Worm (Caenorhabditis elegans): Measurements from ENCODE around the gene kvs-4.

Gene kvs-4

DNA sequence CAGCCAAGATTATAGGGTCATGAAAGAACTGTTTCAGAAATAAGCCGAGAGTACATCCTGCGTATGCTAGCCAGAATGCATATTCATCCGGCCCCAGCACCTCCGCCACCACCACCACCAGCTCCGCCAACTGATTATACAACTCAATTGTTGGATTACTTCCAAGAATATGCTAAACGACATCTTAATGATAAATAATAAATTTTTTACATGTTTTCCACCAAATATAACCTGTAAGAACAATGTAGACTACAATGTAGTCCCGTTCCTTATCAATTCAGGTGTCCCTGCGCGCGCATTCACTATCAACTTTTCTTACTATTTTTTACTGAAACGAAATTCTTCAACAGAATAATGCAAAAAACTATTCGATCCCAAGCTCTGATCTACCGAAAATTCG lies 20.5 kb downstream of the kvs-4 start, which contains the start of gene Y48A6B.9:
Gene Y48A6B.9, plus strand, starts transcription at position 301 of the 400 bp plus-strand sequence.
- no peak for TF ChIP-seq mel-28 (tag; optimal IDR thresholded peaks at IDR 0.05; ENCODE audit: borderline replicate concordance)
- TF ChIP-seq B0336.3 (GFP tag; IDR thresholded peaks at IDR 0.05), result no peak
- TF ChIP-seq F10E7.11 (tag; optimal IDR thresholded peaks at IDR 0.05), result no peak
- no peak for TF ChIP-seq hlh-12 (tag; optimal IDR thresholded peaks at IDR 0.05)
- TF ChIP-seq Y95B8A.8 (GFP tag; IDR thresholded peaks at IDR 0.05), result no peak
- no peak for TF ChIP-seq ccch-3 (GFP tag; optimal IDR thresholded peaks at IDR 0.05)
- no peak for TF ChIP-seq T07F8.4 (tag; optimal IDR thresholded peaks at IDR 0.05)
- no peak for TF ChIP-seq Y53F4B.3 (GFP tag; IDR thresholded peaks at IDR 0.05)

DNA sequence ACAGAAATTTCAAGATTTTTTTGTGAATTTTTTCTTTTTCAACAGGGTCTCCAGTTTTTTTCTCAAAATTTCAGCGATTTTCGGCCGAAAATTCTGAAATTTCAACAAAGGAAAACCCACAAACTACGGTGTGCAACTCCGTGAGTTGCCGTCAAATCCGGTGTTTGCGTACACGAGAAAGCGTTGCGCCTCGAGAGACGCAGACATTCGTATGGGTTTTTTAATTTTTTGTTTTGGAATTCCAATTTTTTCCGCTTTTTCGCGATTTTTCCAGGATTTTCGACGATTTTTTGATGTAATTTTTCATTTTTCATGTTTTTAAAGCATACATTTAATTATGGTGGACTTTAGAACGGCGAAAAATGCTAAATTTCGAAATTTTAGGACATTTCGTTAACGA lies 23.8 kb downstream of the kvs-4 start:
- TF ChIP-seq nfya-2 (GFP tag; IDR thresholded peaks at IDR 0.05) (no peak), rcor-1 (GFP tag; IDR thresholded peaks at IDR 0.05) (no peak; the same call in 1 of the 2 replicates), xnd-1 (tag; optimal IDR thresholded peaks at IDR 0.05) (peak; percentile 64), dpl-1 (GFP tag; optimal IDR thresholded peaks at IDR 0.05) (peak; percentile 48), Y53G8AR.9 (GFP tag; conservative IDR thresholded peaks at IDR 0.05) (peak; percentile 90), lsl-1 (GFP tag; optimal IDR thresholded peaks at IDR 0.05) (peak; percentile 89), bed-2 (GFP tag; IDR thresholded peaks at IDR 0.05) (no peak), pbrm-1 (GFP tag; IDR thresholded peaks at IDR 0.05) (peak; percentile 84), F55B11.4 (tag; optimal IDR thresholded peaks at IDR 0.05; ENCODE audit: borderline replicate concordance, insufficient read depth) (no peak), D2030.7 (GFP tag; IDR thresholded peaks at IDR 0.05) (peak; percentile 88), nhr-80 (tag; optimal IDR thresholded peaks at IDR 0.05) (no peak), efl-1 (GFP tag; optimal IDR thresholded peaks at IDR 0.05) (peak; percentile 70), F23B12.7 (tag; optimal IDR thresholded peaks at IDR 0.05; ENCODE audit: insufficient read depth) (peak; percentile 75), sea-2 (GFP tag; IDR thresholded peaks at IDR 0.05) (no peak), hsf-1 (GFP tag; IDR thresholded peaks at IDR 0.05) (peak; percentile 64; the same call in 1 of the 2 replicates), attf-3 (GFP tag; conservative IDR thresholded peaks at IDR 0.05) (no peak), snpc-1.1 (tag; optimal IDR thresholded peaks at IDR 0.05; ENCODE audit: insufficient read depth) (peak; percentile 83), die-1 (tag; optimal IDR thresholded peaks at IDR 0.05) (no peak), zim-3 (tag; optimal IDR thresholded peaks at IDR 0.05) (no peak), Y67H2A.10 (GFP tag; conservative IDR thresholded peaks at IDR 0.05) (no peak), nhr-120 (GFP tag; IDR thresholded peaks at IDR 0.05) (no peak), attf-5 (GFP tag; optimal IDR thresholded peaks at IDR 0.05) (peak; percentile 34), unc-62 (GFP tag; optimal IDR thresholded peaks at IDR 0.05) (no peak), tlf-1 (GFP tag; optimal IDR thresholded peaks at IDR 0.05) (peak; percentile 61), ccch-3 (GFP tag; optimal IDR thresholded peaks at IDR 0.05) (no peak), sptf-2 (GFP tag; optimal IDR thresholded peaks at IDR 0.05) (no peak), Y53F4B.3 (GFP tag; IDR thresholded peaks at IDR 0.05) (0 out of 2 replicates have a peak, but pooled peaks have one; percentile 19), C17E4.6 (GFP tag; IDR thresholded peaks at IDR 0.05) (peak; percentile 11; the same call in 1 of the 2 replicates), snpc-1.3 (tag; optimal IDR thresholded peaks at IDR 0.05; ENCODE audit: insufficient read depth) (peak; percentile 91), B0336.3 (GFP tag; IDR thresholded peaks at IDR 0.05) (peak; percentile 83), madf-8 (GFP tag; conservative IDR thresholded peaks at IDR 0.05) (peak; percentile 69), nfya-1 (tag; optimal IDR thresholded peaks at IDR 0.05; ENCODE audit: borderline replicate concordance, insufficient read depth) (no peak), F22D6.2 (tag; optimal IDR thresholded peaks at IDR 0.05) (no peak), ceh-79 (tag; optimal IDR thresholded peaks at IDR 0.05) (no peak), snpc-3.4 (tag; optimal IDR thresholded peaks at IDR 0.05) (peak; percentile 90), ceh-58 (GFP tag; IDR thresholded peaks at IDR 0.05) (no peak), attf-6 (GFP tag; IDR thresholded peaks at IDR 0.05) (0 out of 2 replicates have a peak, but pooled peaks have one; percentile 56), F57A8.1 (GFP tag; optimal IDR thresholded peaks at IDR 0.05) (no peak), cebp-1 (GFP tag; IDR thresholded peaks at IDR 0.05) (0 out of 2 replicates have a peak, but pooled peaks have one; percentile 26), cebp-1 (tag; optimal IDR thresholded peaks at IDR 0.05) (peak; percentile 69), F52B5.7 (tag; optimal IDR thresholded peaks at IDR 0.05) (no peak)
